Fruit fly (Drosophila melanogaster) whole organism, embryonic: Measurements from ENCODE around the gene CG16965.

Source experiments
- Abd-B ChIP-seq: fragments of 200-800 bp; sonication (Bioruptor generic); optimal IDR thresholded peaks from 2 replicates; lab custom pipeline; 2018; ENCODE audit warnings: missing biosample characterization, mild to moderate bottlenecking, missing genetic modification characterization, moderate library complexity
- Atf6 ChIP-seq: fragments of 200-800 bp; sonication (Bioruptor generic); IDR thresholded peaks from 2 replicates; pipeline ENCODE4 v1.3.6; 2022; ENCODE audit warnings: missing biosample characterization, missing genetic modification characterization
- Blimp-1 ChIP-seq: fragments of 200-800 bp; sonication (Bioruptor generic); optimal IDR thresholded peaks from 3 replicates; lab custom pipeline; 2018; ENCODE audit warnings: missing biosample characterization, missing genetic modification characterization, mild to moderate bottlenecking, moderate library complexity, missing genetic modification reagents
- CG11093 ChIP-seq: fragments of 200-800 bp; sonication (Bioruptor generic); IDR thresholded peaks from 3 replicates; pipeline ENCODE4 v1.3.6; 2022; ENCODE audit warnings: missing biosample characterization, missing genetic modification characterization
- CG11456 ChIP-seq: fragments of 200-800 bp; sonication (Bioruptor generic); IDR thresholded peaks from 3 replicates; pipeline ENCODE4 v1.3.6; 2022; ENCODE audit warnings: missing biosample characterization, missing genetic modification characterization
- CG11504 ChIP-seq: fragments of 200-800 bp; sonication (Bioruptor generic); optimal IDR thresholded peaks from 3 replicates; lab custom pipeline; 2019; ENCODE audit warnings: missing biosample characterization, mild to moderate bottlenecking, missing genetic modification characterization, moderate library complexity
- CG14965 ChIP-seq: fragments of 200-800 bp; sonication (Bioruptor generic); optimal IDR thresholded peaks from 2 replicates; lab custom pipeline; 2016; ENCODE audit warnings: missing biosample characterization, missing genetic modification characterization, borderline replicate concordance
- CG15269 ChIP-seq: fragments of 200-800 bp; sonication (Bioruptor generic); optimal IDR thresholded peaks from 2 replicates; lab custom pipeline; 2018; ENCODE audit warnings: missing biosample characterization, mild to moderate bottlenecking, missing genetic modification characterization, moderate library complexity
- CG17328 ChIP-seq: fragments of 200-800 bp; sonication (Bioruptor generic); IDR thresholded peaks from 2 replicates; pipeline ENCODE4 v1.3.6; 2022; ENCODE audit warnings: missing biosample characterization, missing genetic modification characterization
- CG17829 ChIP-seq: fragments of 200-800 bp; optimal IDR thresholded peaks from 2 replicates; lab custom pipeline; 2019; ENCODE audit warnings: missing biosample characterization, mild to moderate bottlenecking, missing genetic modification characterization, moderate library complexity
- CG2202 ChIP-seq: fragments of 200-800 bp; sonication (Bioruptor generic); optimal IDR thresholded peaks from 2 replicates; lab custom pipeline; 2018; ENCODE audit warnings: missing biosample characterization, mild to moderate bottlenecking, missing genetic modification characterization
- CG3726 ChIP-seq: fragments of 200-800 bp; sonication (Bioruptor generic); IDR thresholded peaks from 3 replicates; pipeline ENCODE4, ENCODE4 v1.3.6; 2022; ENCODE audit warnings: missing biosample characterization, missing genetic modification characterization
- CG7839 ChIP-seq: fragments of 200-800 bp; sonication (Bioruptor generic); optimal IDR thresholded peaks from 3 replicates; lab custom pipeline; 2018; ENCODE audit warnings: missing biosample characterization, mild to moderate bottlenecking, missing genetic modification characterization, moderate library complexity
- CG8290 ChIP-seq, 3 experiments: fragments of 200-800 bp; sonication (Bioruptor generic); optimal IDR thresholded peaks; 2 replicates each; lab custom pipeline; 2016 to 2019; ENCODE audit warnings: missing biosample characterization in 3 of 3, missing genetic modification characterization in 3 of 3, mild to moderate bottlenecking in 2 of 3, moderate library complexity in 1 of 3
- CG9215 ChIP-seq: fragments of 200-800 bp; sonication (Bioruptor generic); IDR thresholded peaks from 2 replicates; pipeline ENCODE4 v1.3.6; 2022; ENCODE audit warnings: missing biosample characterization, missing genetic modification characterization
- CG9932 ChIP-seq: fragments of 200-800 bp; sonication (Bioruptor generic); IDR thresholded peaks from 2 replicates; pipeline ENCODE4 v1.3.6; 2022; ENCODE audit warnings: missing biosample characterization, missing genetic modification characterization
- Chrac-16 ChIP-seq: fragments of 200-800 bp; sonication (Bioruptor generic); optimal IDR thresholded peaks from 3 replicates; lab custom pipeline; 2016; ENCODE audit warnings: missing biosample characterization, missing genetic modification characterization
- Dll ChIP-seq: fragments of 200-800 bp; sonication (Bioruptor generic); IDR thresholded peaks from 4 replicates; pipeline ENCODE4 v1.3.6; 2022; ENCODE audit warnings: missing biosample characterization, missing genetic modification characterization; ENCODE audit not compliant: partially characterized antibody
- ERR ChIP-seq: fragments of 200-800 bp; sonication (Bioruptor generic); optimal IDR thresholded peaks from 2 replicates; lab custom pipeline; 2016; ENCODE audit warnings: missing biosample characterization, missing genetic modification characterization
- Fer3 ChIP-seq: fragments of 200-800 bp; sonication (Bioruptor generic); optimal IDR thresholded peaks from 2 replicates; lab custom pipeline; 2018; ENCODE audit warnings: missing biosample characterization, mild to moderate bottlenecking, missing genetic modification characterization, moderate library complexity
- H15 ChIP-seq: fragments of 200-800 bp; sonication (Bioruptor generic); IDR thresholded peaks from 3 replicates; pipeline ENCODE4 v1.3.6; 2022; ENCODE audit warnings: missing biosample characterization, missing genetic modification characterization
- HLH4C ChIP-seq: fragments of 200-800 bp; sonication (Bioruptor generic); IDR thresholded peaks from 3 replicates; pipeline ENCODE4 v1.3.6; 2022; ENCODE audit warnings: missing biosample characterization, missing genetic modification characterization; ENCODE audit not compliant: partially characterized antibody
- Hr51 ChIP-seq, 2 experiments: fragments of 200-800 bp; sonication (Bioruptor generic); optimal IDR thresholded peaks; 2 replicates in 1 of 2; 3 replicates in 1 of 2; lab custom pipeline; 2016 to 2018; ENCODE audit warnings: missing biosample characterization in 2 of 2, missing genetic modification characterization in 2 of 2, mild to moderate bottlenecking in 1 of 2, moderate library complexity in 1 of 2
- Lhr ChIP-seq: fragments of 200-800 bp; sonication (Bioruptor generic); optimal IDR thresholded peaks from 3 replicates; lab custom pipeline; 2017; ENCODE audit warnings: mild to moderate bottlenecking, missing biosample characterization, missing genetic modification reagents, missing genetic modification characterization
- Meics ChIP-seq: fragments of 200-800 bp; sonication (Bioruptor generic); optimal IDR thresholded peaks from 2 replicates; lab custom pipeline; 2017; ENCODE audit warnings: missing biosample characterization, mild to moderate bottlenecking, missing genetic modification characterization
- Nf-YA ChIP-seq: fragments of 200-800 bp; sonication (Bioruptor generic); IDR thresholded peaks from 2 replicates; pipeline ENCODE4 v1.3.6; 2022; ENCODE audit warnings: missing biosample characterization, missing genetic modification characterization
- NfI ChIP-seq: fragments of 200-800 bp; sonication (Bioruptor generic); optimal IDR thresholded peaks from 3 replicates; lab custom pipeline; 2018; ENCODE audit warnings: missing biosample characterization, mild to moderate bottlenecking, missing genetic modification characterization, moderate library complexity
- Oli ChIP-seq: fragments of 200-800 bp; sonication (Bioruptor generic); optimal IDR thresholded peaks from 2 replicates; lab custom pipeline; 2018; ENCODE audit warnings: missing biosample characterization, mild to moderate bottlenecking, missing genetic modification characterization, moderate library complexity
- Side ChIP-seq: fragments of 200-800 bp; sonication (Bioruptor generic); optimal IDR thresholded peaks from 2 replicates; lab custom pipeline; 2016; ENCODE audit warnings: missing biosample characterization, missing genetic modification characterization
- Sin3A ChIP-seq: fragments of >200 bp; optimal IDR thresholded peaks from 2 replicates; lab custom pipeline; 2018
- Sox100B ChIP-seq: fragments of 200-800 bp; sonication (Bioruptor generic); optimal IDR thresholded peaks from 3 replicates; lab custom pipeline; 2018; ENCODE audit warnings: missing biosample characterization, mild to moderate bottlenecking, missing genetic modification characterization
- Sox102F ChIP-seq: fragments of 200-800 bp; sonication (Bioruptor generic); optimal IDR thresholded peaks from 2 replicates; lab custom pipeline; 2018; ENCODE audit warnings: missing biosample characterization, mild to moderate bottlenecking, missing genetic modification characterization, moderate library complexity
- Xbp1 ChIP-seq: fragments of 200-800 bp; sonication (Bioruptor generic); optimal IDR thresholded peaks from 3 replicates; lab custom pipeline; 2016; ENCODE audit warnings: missing biosample characterization, mild to moderate bottlenecking, missing genetic modification characterization
- ara ChIP-seq: fragments of 200-800 bp; sonication (Bioruptor generic); IDR thresholded peaks from 2 replicates; pipeline ENCODE4 v1.3.6; 2022; ENCODE audit warnings: missing biosample characterization, missing genetic modification characterization
- bcd ChIP-seq: fragments of 200-800 bp; sonication (Bioruptor generic); optimal IDR thresholded peaks from 2 replicates; lab custom pipeline; 2017; ENCODE audit warnings: missing biosample characterization, mild to moderate bottlenecking, missing genetic modification characterization
- caup ChIP-seq: fragments of 200-800 bp; sonication (Bioruptor generic); optimal IDR thresholded peaks from 3 replicates; lab custom pipeline; 2017; ENCODE audit warnings: missing biosample characterization, mild to moderate bottlenecking, missing genetic modification characterization, moderate library complexity; ENCODE audit not compliant: severe bottlenecking
- chif ChIP-seq, 2 experiments: fragments of 200-800 bp; sonication (Bioruptor generic); optimal IDR thresholded peaks; 3 replicates each; lab custom pipeline; 2016; ENCODE audit warnings: missing biosample characterization in 2 of 2, missing genetic modification characterization in 2 of 2
- ci ChIP-seq: fragments of 200-800 bp; sonication (Bioruptor generic); IDR thresholded peaks from 3 replicates; pipeline ENCODE4 v1.3.6; 2022; ENCODE audit warnings: missing biosample characterization, missing genetic modification characterization
- eve ChIP-seq, 2 experiments: fragments of >200 bp; optimal IDR thresholded peaks; 2 replicates each; lab custom pipeline; 2017; ENCODE audit warnings: missing biosample characterization in 2 of 2, missing genetic modification characterization in 2 of 2
- gce ChIP-seq: fragments of 200-800 bp; sonication (Bioruptor generic); IDR thresholded peaks from 3 replicates; pipeline ENCODE4 v1.3.6; 2022; ENCODE audit warnings: missing biosample characterization, missing genetic modification characterization
- gem ChIP-seq: fragments of 200-800 bp; sonication (Bioruptor generic); optimal IDR thresholded peaks from 2 replicates; lab custom pipeline; 2019; ENCODE audit warnings: missing biosample characterization, mild to moderate bottlenecking, missing genetic modification characterization, moderate library complexity
- knrl ChIP-seq: fragments of 200-800 bp; sonication (Bioruptor generic); IDR thresholded peaks from 3 replicates; pipeline ENCODE4 v1.3.6; 2022; ENCODE audit warnings: missing biosample characterization, missing genetic modification characterization; ENCODE audit not compliant: partially characterized antibody
- mam ChIP-seq: fragments of 200-800 bp; sonication (Bioruptor generic); optimal IDR thresholded peaks from 3 replicates; lab custom pipeline; 2016; ENCODE audit warnings: missing biosample characterization, missing genetic modification characterization
- nmo ChIP-seq: fragments of 200-800 bp; sonication (Bioruptor generic); optimal IDR thresholded peaks from 2 replicates; lab custom pipeline; 2018; ENCODE audit warnings: missing biosample characterization, mild to moderate bottlenecking, missing genetic modification characterization, moderate library complexity
- pum ChIP-seq: fragments of 200-800 bp; sonication (Bioruptor generic); optimal IDR thresholded peaks from 2 replicates; lab custom pipeline; 2016; ENCODE audit warnings: missing biosample characterization, missing genetic modification characterization
- ro ChIP-seq: fragments of 200-800 bp; sonication (Bioruptor generic); IDR thresholded peaks from 2 replicates; pipeline ENCODE4 v1.3.6; 2022; ENCODE audit warnings: missing biosample characterization, missing genetic modification characterization
- sc ChIP-seq, 3 experiments: fragments of >200 bp in 2 of 3; fragments of 200-800 bp in 1 of 3; sonication (Bioruptor generic) in 1 of 3; optimal IDR thresholded peaks; 2 replicates in 2 of 3; 3 replicates in 1 of 3; lab custom pipeline; 2017; ENCODE audit warnings: mild to moderate bottlenecking in 1 of 3, missing biosample characterization in 1 of 3, missing genetic modification characterization in 1 of 3, missing genetic modification reagents in 1 of 3
- stwl ChIP-seq: fragments of 200-800 bp; sonication (Bioruptor generic); optimal IDR thresholded peaks from 3 replicates; lab custom pipeline; 2018; ENCODE audit warnings: missing biosample characterization, mild to moderate bottlenecking, missing genetic modification characterization, moderate library complexity
- tin ChIP-seq: fragments of 200-800 bp; sonication (Bioruptor generic); optimal IDR thresholded peaks from 3 replicates; lab custom pipeline; 2016; ENCODE audit warnings: missing biosample characterization, missing genetic modification characterization

CG16965 gene

dm6 chr2L:11931603-11932002 lies 49.8 kb upstream of the CG16965 start (continued):
- TF ChIP-seq bcd (peak; percentile 29), CG17829 (tag; lab: Kevin White, UChicago) (no peak), chif (GFP tag; optimal IDR thresholded peaks at IDR 0.05; lab: Kevin White, UChicago) (no peak), Dll (no peak), sc (optimal IDR thresholded peaks at IDR 0.05; lab: Kevin White, UChicago) (no peak), sc (GFP tag; optimal IDR thresholded peaks at IDR 0.05; lab: Kevin White, UChicago) (no peak), H15 (no peak), CG3726 (GFP tag; lab: Robert Waterston, UW) (no peak), Chrac-16 (GFP tag; lab: Kevin White, UChicago) (no peak), CG8290 (GFP tag; optimal IDR thresholded peaks at IDR 0.05; lab: Kevin White, UChicago) (no peak), CG8290 (tag; optimal IDR thresholded peaks at IDR 0.05; lab: Kevin White, UChicago) (no peak), CG11504 (peak; percentile 67), CG7839 (tag; lab: Kevin White, UChicago) (peak; percentile 54), Nf-YA (no peak), NfI (GFP tag; lab: Kevin White, UChicago) (peak; percentile 4), ara (no peak), CG14965 (GFP tag; lab: Kevin White, UChicago) (no peak), HLH4C (no peak), Meics (peak; percentile 37), Sox100B (GFP tag; lab: Kevin White, UChicago) (peak; percentile 63), CG9932 (0 out of 2 replicates have a peak, but pooled peaks have one; percentile 31), mam (no peak), CG11093 (GFP tag; lab: Robert Waterston, UW) (no peak), nmo (peak; percentile 56), stwl (tag; lab: Kevin White, UChicago) (no peak), Atf6 (GFP tag; lab: Robert Waterston, UW) (0 out of 2 replicates have a peak, but pooled peaks have one; percentile 33), Sin3A (no peak), CG2202 (tag; lab: Kevin White, UChicago) (no peak), ci (no peak), Sox102F (GFP tag; lab: Kevin White, UChicago) (peak; percentile 32), gem (tag; lab: Kevin White, UChicago) (peak; percentile 38), gce (GFP tag; lab: Robert Waterston, UW) (no peak), Blimp-1 (GFP tag; lab: Kevin White, UChicago) (no peak), CG9215 (GFP tag; lab: Robert Waterston, UW) (no peak), Fer3 (no peak), CG17328 (no peak), ro (GFP tag; lab: Robert Waterston, UW) (no peak), Xbp1 (peak; percentile 9), knrl (no peak), caup (peak; percentile 6), Abd-B (GFP tag; lab: Kevin White, UChicago) (no peak), eve (GFP tag; optimal IDR thresholded peaks at IDR 0.05; lab: Kevin White, UChicago) (peak in 1 of 2 experiments; percentile 45), ERR (GFP tag; lab: Kevin White, UChicago) (no peak), CG15269 (peak; percentile 37), Side (no peak), Oli (peak; percentile 16), CG11456 (GFP tag; lab: Robert Waterston, UW) (0 out of 3 replicates have a peak, but pooled peaks have one; percentile 6), pum (no peak), Lhr (GFP tag; lab: Kevin White, UChicago) (no peak), tin (GFP tag; lab: Kevin White, UChicago) (no peak), Hr51 (GFP tag; optimal IDR thresholded peaks at IDR 0.05; lab: Kevin White, UChicago) (peak in 1 of 2 experiments; percentile 40)
